Worm (Caenorhabditis elegans) whole organism, L1 larva: ENCODE measurements around the gene ZC250.5.
A peak's percentile ranks its signal among the peaks of the same experiment; 100 is the strongest.

Source experiments
- C04F5.9 ChIP-seq: sonication (generic microtip); optimal IDR thresholded peaks from 2 replicates; lab custom pipeline; 2016; ENCODE audit warnings: missing genetic modification characterization, missing compliant biosample characterization
- C16A3.4 ChIP-seq: fragments of 150-350 bp; optimal IDR thresholded peaks from 2 replicates; lab custom pipeline; 2014; ENCODE audit warnings: missing biosample characterization, missing genetic modification characterization
- F16B12.6 ChIP-seq: fragments of 150-350 bp; optimal IDR thresholded peaks from 2 replicates; lab custom pipeline; 2014; ENCODE audit warnings: missing biosample characterization, missing genetic modification characterization
- Y116A8C.19 ChIP-seq: sonication (generic microtip); optimal IDR thresholded peaks from 2 replicates; lab custom pipeline; 2016; ENCODE audit warnings: missing compliant biosample characterization, missing genetic modification characterization, borderline replicate concordance
- aly-2 ChIP-seq: fragments of 150-350 bp; optimal IDR thresholded peaks from 2 replicates; lab custom pipeline; 2014; ENCODE audit warnings: missing biosample characterization, missing genetic modification characterization
- ama-1 ChIP-seq: fragments of 150-350 bp; optimal IDR thresholded peaks from 2 replicates; lab custom pipeline; 2014
- blmp-1 ChIP-seq: fragments of 150-350 bp; optimal IDR thresholded peaks from 2 replicates; lab custom pipeline; 2014; ENCODE audit warnings: missing biosample characterization, missing genetic modification characterization
- ceh-63 ChIP-seq: fragments of 200-800 bp; sonication (Bioruptor generic); optimal IDR thresholded peaks from 2 replicates; lab custom pipeline; 2018; ENCODE audit warnings: mild to moderate bottlenecking, missing genetic modification characterization, missing compliant biosample characterization
- ceh-8 ChIP-seq: fragments of 200-800 bp; sonication (Bioruptor generic); optimal IDR thresholded peaks from 2 replicates; lab custom pipeline; 2018; ENCODE audit warnings: mild to moderate bottlenecking, missing genetic modification characterization, moderate library complexity, missing compliant biosample characterization
- ceh-82 ChIP-seq, 3 experiments: fragments of 150-350 bp in 1 of 3; sonication (generic microtip) in 2 of 3; optimal IDR thresholded peaks; 2 replicates each; lab custom pipeline; 2014 to 2017; ENCODE audit warnings: missing biosample characterization in 3 of 3, missing genetic modification characterization in 3 of 3
- efl-1 ChIP-seq, 4 experiments: fragments of 150-350 bp; optimal IDR thresholded peaks in 3 of 4; peaks in 1 of 4; 1 replicate in 1 of 4; 2 replicates in 3 of 4; lab custom pipeline; 2014; ENCODE audit warnings: missing biosample characterization in 2 of 4, missing genetic modification characterization in 2 of 4, missing genetic modification reagents in 2 of 4
- efl-3 ChIP-seq: fragments of 200-800 bp; sonication (Bioruptor generic); optimal IDR thresholded peaks from 2 replicates; lab custom pipeline; 2018; ENCODE audit warnings: mild to moderate bottlenecking, missing genetic modification characterization, missing compliant biosample characterization
- elt-2 ChIP-seq: sonication (generic microtip); optimal IDR thresholded peaks from 2 replicates; lab custom pipeline; 2016; ENCODE audit warnings: missing genetic modification characterization, mild to moderate bottlenecking, inconsistent platforms, missing compliant biosample characterization, missing genetic modification reagents
- elt-3 ChIP-seq, 6 experiments: fragments of 150-350 bp in 1 of 6; sonication (generic microtip); optimal IDR thresholded peaks; 2 replicates each; lab custom pipeline; 2017 to 2018; ENCODE audit warnings: missing biosample characterization in 6 of 6, missing genetic modification characterization in 6 of 6, inconsistent platforms in 1 of 6
- fkh-10 ChIP-seq: sonication (generic microtip); optimal IDR thresholded peaks from 2 replicates; lab custom pipeline; 2017; ENCODE audit warnings: missing biosample characterization, missing genetic modification reagents, missing genetic modification characterization
- fkh-8 ChIP-seq: sonication (generic microtip); optimal IDR thresholded peaks from 2 replicates; lab custom pipeline; 2016; ENCODE audit warnings: mild to moderate bottlenecking, missing genetic modification characterization, missing compliant biosample characterization
- isw-1 ChIP-seq: fragments of 200-800 bp; sonication (Bioruptor generic); IDR thresholded peaks from 2 replicates; pipeline ENCODE4 v1.3.6; 2022; ENCODE audit warnings: missing genetic modification characterization, missing compliant biosample characterization
- jun-1 ChIP-seq: fragments of 150-350 bp; optimal IDR thresholded peaks from 2 replicates; lab custom pipeline; 2014; ENCODE audit warnings: missing biosample characterization, missing genetic modification reagents, missing genetic modification characterization
- lin-13 ChIP-seq: fragments of 150-350 bp; optimal IDR thresholded peaks from 2 replicates; lab custom pipeline; 2014; ENCODE audit warnings: missing biosample characterization, missing genetic modification reagents, missing genetic modification characterization
- lin-15B ChIP-seq: fragments of 150-350 bp; sonication (generic microtip); optimal IDR thresholded peaks from 3 replicates; lab custom pipeline; 2014; ENCODE audit warnings: missing biosample characterization, missing genetic modification characterization
- lin-39 ChIP-seq: fragments of 150-350 bp; optimal IDR thresholded peaks from 2 replicates; lab custom pipeline; 2014; ENCODE audit warnings: missing biosample characterization, missing genetic modification reagents, missing genetic modification characterization
- mab-9 ChIP-seq: fragments of 200-800 bp; sonication (Bioruptor generic); IDR thresholded peaks from 2 replicates; pipeline ENCODE4 v1.3.6; 2022; ENCODE audit warnings: missing genetic modification reagents, missing genetic modification characterization, missing compliant biosample characterization
- mdl-1 ChIP-seq, 2 experiments: fragments of 150-350 bp; optimal IDR thresholded peaks; 2 replicates each; lab custom pipeline; 2014 to 2017; ENCODE audit warnings: missing biosample characterization in 2 of 2, missing genetic modification characterization in 2 of 2, inconsistent platforms in 1 of 2
- mef-2 ChIP-seq: fragments of 150-350 bp; optimal IDR thresholded peaks from 2 replicates; lab custom pipeline; 2014; ENCODE audit warnings: missing biosample characterization, missing genetic modification characterization
- mep-1 ChIP-seq: fragments of 150-350 bp; optimal IDR thresholded peaks from 2 replicates; lab custom pipeline; 2014; ENCODE audit warnings: missing biosample characterization, missing genetic modification characterization
- nhr-11 ChIP-seq: fragments of 150-350 bp; optimal IDR thresholded peaks from 2 replicates; lab custom pipeline; 2014; ENCODE audit warnings: missing biosample characterization, missing genetic modification characterization
- nhr-19 ChIP-seq: fragments of 200-800 bp; sonication (Bioruptor generic); conservative IDR thresholded peaks from 2 replicates; pipeline ENCODE4 v1.3.6; 2022; ENCODE audit warnings: missing genetic modification characterization, missing compliant biosample characterization
- nhr-20 ChIP-seq: sonication (generic microtip); optimal IDR thresholded peaks from 2 replicates; lab custom pipeline; 2016; ENCODE audit warnings: mild to moderate bottlenecking, missing genetic modification characterization, missing compliant biosample characterization
- nhr-47 ChIP-seq: sonication (generic microtip); optimal IDR thresholded peaks from 2 replicates; lab custom pipeline; 2016; ENCODE audit warnings: mild to moderate bottlenecking, missing genetic modification characterization, moderate library complexity, missing compliant biosample characterization
- nhr-71 ChIP-seq: sonication (generic microtip); optimal IDR thresholded peaks from 2 replicates; lab custom pipeline; 2016; ENCODE audit warnings: mild to moderate bottlenecking, missing genetic modification characterization, moderate library complexity, missing compliant biosample characterization
- nhr-76 ChIP-seq: sonication (generic microtip); optimal IDR thresholded peaks from 2 replicates; lab custom pipeline; 2017; ENCODE audit warnings: missing biosample characterization, missing genetic modification characterization
- nhr-84 ChIP-seq: sonication (generic microtip); optimal IDR thresholded peaks from 2 replicates; lab custom pipeline; 2017; ENCODE audit warnings: missing biosample characterization, missing genetic modification characterization
- nhr-85 ChIP-seq: sonication (generic microtip); peaks from one replicate; lab custom pipeline; 2016; ENCODE audit warnings: missing genetic modification characterization, inconsistent platforms, missing compliant biosample characterization
- pag-3 ChIP-seq: sonication (generic microtip); optimal IDR thresholded peaks from 2 replicates; lab custom pipeline; 2017; ENCODE audit warnings: missing genetic modification characterization, mild to moderate bottlenecking, missing compliant biosample characterization, antibody characterized with exemption, borderline replicate concordance; ENCODE audit not compliant: insufficient read depth
- pax-3 ChIP-seq: fragments of 200-800 bp; sonication (Bioruptor generic); optimal IDR thresholded peaks from 2 replicates; lab custom pipeline; 2018; ENCODE audit warnings: mild to moderate bottlenecking, missing genetic modification characterization, moderate library complexity, missing compliant biosample characterization
- pqm-1 ChIP-seq: sonication (generic microtip); optimal IDR thresholded peaks from 3 replicates; lab custom pipeline; 2017; ENCODE audit warnings: missing biosample characterization, missing genetic modification characterization
- rnt-1 ChIP-seq: sonication (generic microtip); optimal IDR thresholded peaks from 2 replicates; lab custom pipeline; 2016; ENCODE audit warnings: mild to moderate bottlenecking, missing genetic modification characterization, moderate library complexity, missing compliant biosample characterization
- skn-1 ChIP-seq: fragments of 150-350 bp; optimal IDR thresholded peaks from 2 replicates; lab custom pipeline; 2014; ENCODE audit warnings: missing biosample characterization, missing genetic modification characterization
- sup-37 ChIP-seq: fragments of 200-800 bp; sonication (Bioruptor generic); optimal IDR thresholded peaks from 2 replicates; lab custom pipeline; 2018; ENCODE audit warnings: mild to moderate bottlenecking, missing genetic modification characterization, missing compliant biosample characterization
- swsn-7 ChIP-seq: sonication (generic microtip); optimal IDR thresholded peaks from 2 replicates; lab custom pipeline; 2016; ENCODE audit warnings: missing genetic modification characterization, missing compliant biosample characterization
- tbx-2 ChIP-seq: sonication (generic microtip); optimal IDR thresholded peaks from 2 replicates; lab custom pipeline; 2016; ENCODE audit warnings: missing genetic modification characterization, missing compliant biosample characterization
- unc-130 ChIP-seq: fragments of 150-350 bp; optimal IDR thresholded peaks from 2 replicates; lab custom pipeline; 2017; ENCODE audit warnings: missing biosample characterization, missing genetic modification characterization, inconsistent platforms
- unc-30 ChIP-seq: sonication (generic microtip); optimal IDR thresholded peaks from 2 replicates; lab custom pipeline; 2017; ENCODE audit warnings: missing biosample characterization, missing genetic modification characterization
- unc-86 ChIP-seq: sonication (generic microtip); optimal IDR thresholded peaks from 2 replicates; lab custom pipeline; 2016; ENCODE audit warnings: missing genetic modification characterization, missing compliant biosample characterization
- zip-4 ChIP-seq: fragments of 200-800 bp; sonication (Bioruptor generic); optimal IDR thresholded peaks from 2 replicates; lab custom pipeline; 2018; ENCODE audit warnings: mild to moderate bottlenecking, missing genetic modification characterization, moderate library complexity, missing compliant biosample characterization
- ztf-11 ChIP-seq, 2 experiments: sonication (generic microtip); optimal IDR thresholded peaks; 2 replicates each; lab custom pipeline; 2016 to 2017; ENCODE audit warnings: missing genetic modification characterization in 2 of 2, missing biosample characterization in 1 of 2, missing compliant biosample characterization in 1 of 2
- ztf-4 ChIP-seq: fragments of 150-350 bp; optimal IDR thresholded peaks from 2 replicates; lab custom pipeline; 2014; ENCODE audit warnings: missing biosample characterization, missing genetic modification characterization

The ZC250.5 gene

DNA sequence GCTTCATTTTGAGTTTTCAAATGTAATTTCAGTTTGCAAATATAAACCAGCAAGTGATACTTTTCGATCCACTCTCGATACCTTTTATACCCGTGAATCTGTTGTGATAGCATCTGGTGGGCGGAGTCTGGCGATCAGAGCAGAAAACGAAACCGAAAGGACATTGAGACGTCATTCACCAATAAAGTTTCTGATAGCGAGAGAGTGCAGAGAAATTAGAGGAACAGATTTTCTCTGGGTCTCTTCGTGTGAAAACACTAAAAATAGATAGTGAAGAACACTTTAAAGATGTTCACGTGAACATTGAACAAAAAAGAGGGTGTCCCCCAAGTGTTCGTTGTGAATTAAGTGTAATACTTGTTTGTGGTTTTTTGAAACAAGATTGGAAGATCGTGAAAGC is 41.8 kb upstream of the ZC250.5 start, which contains the start of gene pgph-3 (continued):
- TF ChIP-seq unc-30 (tag; lab: Kevin White, UChicago) (no peak), mab-9 (GFP tag; lab: Robert Waterston, UW) (no peak), zip-4 (no peak), elt-2 (tag; lab: Kevin White, UChicago) (peak; percentile 65), rnt-1 (tag; lab: Kevin White, UChicago) (peak; percentile 40), nhr-71 (tag; lab: Kevin White, UChicago) (peak; percentile 63), elt-3 (tag; optimal IDR thresholded peaks at IDR 0.05; lab: Kevin White, UChicago) (peak in 1 of 6 experiments; percentile 20), C04F5.9 (tag; lab: Kevin White, UChicago) (no peak), aly-2 (no peak), nhr-19 (GFP tag; lab: Robert Waterston, UW) (peak; percentile 51)

ce11 chrV:5765081-5765480 is 40.5 kb upstream of the ZC250.5 start, which contains the start of gene pgph-2:
Gene pgph-2, plus strand, starts transcription at chrV:5765127.
- TF ChIP-seq elt-2 (tag; lab: Kevin White, UChicago) = peak; percentile 33
- TF ChIP-seq lin-15B (tag; lab: Kevin White, UChicago) = no peak

- TF ChIP-seq tbx-2 (tag; lab: Kevin White, UChicago) (peak; percentile 77), lin-15B (tag; lab: Kevin White, UChicago) (no peak), pax-3 (no peak), unc-30 (tag; lab: Kevin White, UChicago) (no peak), jun-1 (tag; lab: Kevin White, UChicago) (no peak), ama-1 (no peak), nhr-76 (tag; lab: Kevin White, UChicago) (peak; percentile 10), skn-1 (tag; lab: Kevin White, UChicago) (no peak), Y116A8C.19 (no peak), mep-1 (tag; lab: Kevin White, UChicago) (peak; percentile 10), unc-86 (no peak), mdl-1 (tag; optimal IDR thresholded peaks at IDR 0.05; lab: Kevin White, UChicago) (peak in 1 of 2 experiments; percentile 92), ceh-8 (GFP tag; lab: Kevin White, UChicago) (no peak), fkh-8 (tag; lab: Kevin White, UChicago) (no peak), pag-3 (tag; lab: Kevin White, UChicago) (no peak), nhr-85 (tag; lab: Kevin White, UChicago) (peak; percentile 98), rnt-1 (tag; lab: Kevin White, UChicago) (peak; percentile 49), efl-1 (optimal IDR thresholded peaks at IDR 0.05; lab: Kevin White, UChicago) (peak; percentile 18 to 34), efl-1 (GFP tag; optimal IDR thresholded peaks at IDR 0.05 in 1 of 2; lab: Kevin White, UChicago) (peak; percentile 1 to 84), pqm-1 (tag; lab: Kevin White, UChicago) (no peak), lin-39 (tag; lab: Kevin White, UChicago) (peak; percentile 47), nhr-84 (no peak), elt-2 (tag; lab: Kevin White, UChicago) (peak; percentile 70), C04F5.9 (tag; lab: Kevin White, UChicago) (no peak), blmp-1 (tag; lab: Kevin White, UChicago) (peak; percentile 84), C16A3.4 (tag; lab: Kevin White, UChicago) (peak; percentile 24), nhr-20 (tag; lab: Kevin White, UChicago) (peak; percentile 93), nhr-47 (tag; lab: Kevin White, UChicago) (peak; percentile 57), unc-130 (tag; lab: Kevin White, UChicago) (peak; percentile 25), fkh-10 (GFP tag; lab: Kevin White, UChicago) (no peak), ztf-4 (tag; lab: Kevin White, UChicago) (peak; percentile 3), sup-37 (no peak), lin-13 (GFP tag; lab: Kevin White, UChicago) (peak; percentile 12), nhr-11 (tag; lab: Kevin White, UChicago) (no peak), isw-1 (GFP tag; lab: Robert Waterston, UW) (no peak), mef-2 (tag; lab: Kevin White, UChicago) (no peak), ceh-82 (tag; optimal IDR thresholded peaks at IDR 0.05; lab: Kevin White, UChicago) (no peak), swsn-7 (tag; lab: Kevin White, UChicago) (peak; percentile 18), ztf-11 (tag; optimal IDR thresholded peaks at IDR 0.05; lab: Kevin White, UChicago) (no peak), ceh-63 (GFP tag; lab: Kevin White, UChicago) (no peak), F16B12.6 (no peak), efl-3 (GFP tag; lab: Kevin White, UChicago) (no peak), nhr-19 (GFP tag; lab: Robert Waterston, UW) (peak; percentile 88)
Observed at ce11 chrV:5768292-5768695, 37.3 kb upstream of the ZC250.5 start.
